Worm (Caenorhabditis elegans) whole organism, L4 larva: ENCODE data around the gene EEED8.18.
A peak's percentile ranks its signal among the peaks of the same experiment; 100 is the strongest.

ENCODE experiments used
- D1046.2 ChIP-seq: fragments of 200-800 bp; sonication (Bioruptor generic); IDR thresholded peaks from 2 replicates; pipeline ENCODE4 v1.3.6; 2022; ENCODE audit warnings: missing genetic modification characterization, missing compliant biosample characterization
- F10B5.3 ChIP-seq: sonication (generic microtip); optimal IDR thresholded peaks from 2 replicates; lab custom pipeline; 2016; ENCODE audit warnings: mild to moderate bottlenecking, missing genetic modification characterization, missing compliant biosample characterization
- F37D6.2 ChIP-seq: sonication (generic microtip); optimal IDR thresholded peaks from 2 replicates; lab custom pipeline; 2016; ENCODE audit warnings: mild to moderate bottlenecking, missing genetic modification characterization, missing compliant biosample characterization
- F44E2.7 ChIP-seq: fragments of 200-800 bp; sonication (Bioruptor generic); IDR thresholded peaks from 2 replicates; pipeline ENCODE4 v2.1.2; 2022; ENCODE audit warnings: missing genetic modification characterization, missing compliant biosample characterization
- F49E8.2 ChIP-seq: sonication (generic microtip); optimal IDR thresholded peaks from 2 replicates; lab custom pipeline; 2016; ENCODE audit warnings: missing compliant biosample characterization, mild to moderate bottlenecking, missing genetic modification characterization, borderline replicate concordance
- T26A8.4 ChIP-seq: fragments of 200-800 bp; sonication (Bioruptor generic); IDR thresholded peaks from 2 replicates; pipeline ENCODE4 v1.3.6; 2022; ENCODE audit warnings: missing genetic modification characterization, missing compliant biosample characterization
- Y105C5A.15 ChIP-seq: fragments of 200-800 bp; sonication (Bioruptor generic); IDR thresholded peaks from 2 replicates; pipeline ENCODE4 v1.3.6; 2022; ENCODE audit warnings: missing genetic modification characterization, missing compliant biosample characterization
- ZK337.2 ChIP-seq: fragments of 200-800 bp; sonication (Bioruptor generic); IDR thresholded peaks from 2 replicates; pipeline ENCODE4 v1.3.6; 2022; ENCODE audit warnings: missing genetic modification reagents, missing genetic modification characterization, missing compliant biosample characterization
- ZK546.5 ChIP-seq, 2 experiments: sonication (generic microtip); optimal IDR thresholded peaks; 2 replicates each; lab custom pipeline; 2017; ENCODE audit warnings: missing biosample characterization in 2 of 2, missing genetic modification characterization in 2 of 2
- attf-4 ChIP-seq: sonication (generic microtip); optimal IDR thresholded peaks from 3 replicates; lab custom pipeline; 2017; ENCODE audit warnings: missing biosample characterization, missing genetic modification characterization
- ceh-28 ChIP-seq: fragments of 150-350 bp; optimal IDR thresholded peaks from 2 replicates; lab custom pipeline; 2014; ENCODE audit warnings: missing biosample characterization, missing genetic modification reagents, missing genetic modification characterization
- ceh-44 ChIP-seq: fragments of 200-800 bp; sonication (Bioruptor generic); IDR thresholded peaks from 2 replicates; pipeline ENCODE4 v1.3.6; 2022; ENCODE audit warnings: missing genetic modification reagents, missing genetic modification characterization, missing compliant biosample characterization
- ceh-82 ChIP-seq: sonication (generic microtip); optimal IDR thresholded peaks from 2 replicates; lab custom pipeline; 2017; ENCODE audit warnings: missing biosample characterization, missing genetic modification characterization
- ctbp-1 ChIP-seq: fragments of 200-800 bp; sonication (Bioruptor generic); IDR thresholded peaks from 2 replicates; pipeline ENCODE4 v1.3.6; 2022; ENCODE audit warnings: missing genetic modification reagents, missing genetic modification characterization, missing compliant biosample characterization
- daf-12 ChIP-seq: fragments of 150-350 bp; optimal IDR thresholded peaks from 2 replicates; lab custom pipeline; 2014; ENCODE audit warnings: missing biosample characterization, missing genetic modification reagents, missing genetic modification characterization
- dmd-8 ChIP-seq: fragments of 200-800 bp; sonication (Bioruptor generic); IDR thresholded peaks from 2 replicates; pipeline ENCODE4 v1.3.6; 2022; ENCODE audit warnings: missing genetic modification characterization, missing compliant biosample characterization
- dve-1 ChIP-seq: sonication (generic microtip); optimal IDR thresholded peaks from 2 replicates; lab custom pipeline; 2017; ENCODE audit warnings: antibody characterized with exemption, mild to moderate bottlenecking, missing genetic modification characterization, missing compliant biosample characterization; ENCODE audit not compliant: insufficient read depth
- hlh-11 ChIP-seq: fragments of 200-800 bp; sonication (Bioruptor generic); optimal IDR thresholded peaks from 2 replicates; lab custom pipeline; 2018; ENCODE audit warnings: mild to moderate bottlenecking, missing genetic modification characterization, missing compliant biosample characterization
- hlh-30 ChIP-seq: sonication (generic microtip); optimal IDR thresholded peaks from 2 replicates; lab custom pipeline; 2017; ENCODE audit warnings: antibody characterized with exemption, mild to moderate bottlenecking, missing genetic modification characterization, missing compliant biosample characterization; ENCODE audit not compliant: insufficient read depth
- hmg-1.1 ChIP-seq: fragments of 200-800 bp; sonication (Bioruptor generic); IDR thresholded peaks from 2 replicates; pipeline ENCODE4 v1.3.6; 2022; ENCODE audit warnings: missing genetic modification reagents, missing genetic modification characterization, missing compliant biosample characterization
- jun-1 ChIP-seq: fragments of 150-350 bp; optimal IDR thresholded peaks from 2 replicates; lab custom pipeline; 2014; ENCODE audit warnings: missing biosample characterization, missing genetic modification reagents, missing genetic modification characterization
- lin-39 ChIP-seq: fragments of 150-350 bp; optimal IDR thresholded peaks from 2 replicates; lab custom pipeline; 2014; ENCODE audit warnings: missing biosample characterization, missing genetic modification reagents, missing genetic modification characterization
- lsy-2 ChIP-seq, 2 experiments: fragments of 150-350 bp in 1 of 2; sonication (generic microtip) in 1 of 2; optimal IDR thresholded peaks; 2 replicates each; lab custom pipeline; 2014 to 2017; ENCODE audit warnings: missing biosample characterization in 2 of 2, missing genetic modification characterization in 2 of 2
- madf-5 ChIP-seq, 2 experiments: fragments of 200-800 bp; sonication (Bioruptor generic); IDR thresholded peaks; 2 replicates each; pipeline ENCODE4 v1.3.6; 2022; ENCODE audit warnings: missing compliant biosample characterization in 2 of 2, missing genetic modification characterization in 2 of 2
- madf-9 ChIP-seq: fragments of 200-800 bp; sonication (Bioruptor generic); conservative IDR thresholded peaks from 2 replicates; pipeline ENCODE4 v1.3.6; 2022; ENCODE audit warnings: missing genetic modification reagents, missing genetic modification characterization, missing compliant biosample characterization
- nhr-10 ChIP-seq: fragments of 150-350 bp; optimal IDR thresholded peaks from 2 replicates; lab custom pipeline; 2014; ENCODE audit warnings: missing biosample characterization, missing genetic modification characterization
- nhr-11 ChIP-seq: fragments of 150-350 bp; optimal IDR thresholded peaks from 2 replicates; lab custom pipeline; 2014; ENCODE audit warnings: missing biosample characterization, missing genetic modification characterization
- nhr-111 ChIP-seq: fragments of 200-800 bp; sonication (Bioruptor generic); optimal IDR thresholded peaks from 2 replicates; lab custom pipeline; 2018; ENCODE audit warnings: mild to moderate bottlenecking, missing genetic modification characterization, missing compliant biosample characterization
- nhr-237 ChIP-seq: sonication (generic microtip); optimal IDR thresholded peaks from 2 replicates; lab custom pipeline; 2017; ENCODE audit warnings: missing biosample characterization, missing genetic modification characterization
- nhr-25 ChIP-seq: sonication (generic microtip); optimal IDR thresholded peaks from 2 replicates; lab custom pipeline; 2017; ENCODE audit warnings: missing genetic modification characterization, mild to moderate bottlenecking, missing compliant biosample characterization, antibody characterized with exemption, moderate library complexity, borderline replicate concordance; ENCODE audit not compliant: insufficient read depth
- nhr-28 ChIP-seq: fragments of 150-350 bp; optimal IDR thresholded peaks from 2 replicates; lab custom pipeline; 2014; ENCODE audit warnings: missing biosample characterization, missing genetic modification characterization
- nhr-42 ChIP-seq: fragments of 200-800 bp; sonication (Bioruptor generic); IDR thresholded peaks from 2 replicates; pipeline ENCODE4 v1.3.6; 2022; ENCODE audit warnings: missing genetic modification characterization, missing compliant biosample characterization
- nhr-48 ChIP-seq: sonication (generic microtip); optimal IDR thresholded peaks from 2 replicates; lab custom pipeline; 2016; ENCODE audit warnings: mild to moderate bottlenecking, missing genetic modification characterization, missing compliant biosample characterization
- nhr-6 ChIP-seq: fragments of 150-350 bp; optimal IDR thresholded peaks from 2 replicates; lab custom pipeline; 2014; ENCODE audit warnings: missing biosample characterization, missing genetic modification characterization
- nhr-77 ChIP-seq: fragments of 150-350 bp; optimal IDR thresholded peaks from 2 replicates; lab custom pipeline; 2014; ENCODE audit warnings: missing biosample characterization, missing genetic modification characterization
- pqm-1 ChIP-seq: sonication (generic microtip); optimal IDR thresholded peaks from 2 replicates; lab custom pipeline; 2017; ENCODE audit warnings: missing biosample characterization, missing genetic modification characterization
- saeg-2 ChIP-seq: fragments of 200-800 bp; sonication (Bioruptor generic); IDR thresholded peaks from 2 replicates; pipeline ENCODE4 v1.3.6; 2022; ENCODE audit warnings: missing genetic modification reagents, missing genetic modification characterization, missing compliant biosample characterization
- set-16 ChIP-seq: fragments of 200-800 bp; sonication (Bioruptor generic); IDR thresholded peaks from 2 replicates; pipeline ENCODE4 v1.3.6; 2022; ENCODE audit warnings: missing genetic modification reagents, missing genetic modification characterization, missing compliant biosample characterization
- skn-1 ChIP-seq: fragments of 150-350 bp; optimal IDR thresholded peaks from 2 replicates; lab custom pipeline; 2014; ENCODE audit warnings: missing biosample characterization, missing genetic modification characterization
- snpc-4 ChIP-seq: fragments of 150-350 bp; optimal IDR thresholded peaks from 2 replicates; lab custom pipeline; 2014; ENCODE audit warnings: missing biosample characterization, missing genetic modification characterization
- spr-1 ChIP-seq: sonication (generic microtip); optimal IDR thresholded peaks from 2 replicates; lab custom pipeline; 2016; ENCODE audit warnings: mild to moderate bottlenecking, missing genetic modification characterization, missing compliant biosample characterization
- spr-3 ChIP-seq: fragments of 200-800 bp; sonication (Bioruptor generic); optimal IDR thresholded peaks from 2 replicates; lab custom pipeline; 2018; ENCODE audit warnings: mild to moderate bottlenecking, missing genetic modification characterization, missing compliant biosample characterization
- tra-1 ChIP-seq: fragments of 200-800 bp; sonication (Bioruptor generic); IDR thresholded peaks from 2 replicates; pipeline ENCODE4 v1.3.6; 2022; ENCODE audit warnings: missing genetic modification reagents, missing genetic modification characterization, missing compliant biosample characterization
- unc-39 ChIP-seq: sonication (generic microtip); optimal IDR thresholded peaks from 2 replicates; lab custom pipeline; 2017; ENCODE audit warnings: missing biosample characterization, missing genetic modification characterization
- unc-62 ChIP-seq, 3 experiments: fragments of 150-350 bp in 1 of 3; sonication (generic microtip); optimal IDR thresholded peaks in 2 of 3; peaks in 1 of 3; 1 replicate in 1 of 3; 2 replicates in 2 of 3; lab custom pipeline; 2014 to 2017; ENCODE audit warnings: missing biosample characterization in 3 of 3, missing genetic modification characterization in 3 of 3, missing genetic modification reagents in 3 of 3, missing genotype in 1 of 3
- zag-1 ChIP-seq: fragments of 150-350 bp; optimal IDR thresholded peaks from 2 replicates; lab custom pipeline; 2014; ENCODE audit warnings: missing biosample characterization, missing genetic modification characterization
- zip-2 ChIP-seq: fragments of 150-350 bp; optimal IDR thresholded peaks from 2 replicates; lab custom pipeline; 2014; ENCODE audit warnings: missing biosample characterization, missing genetic modification characterization
- ztf-11 ChIP-seq: fragments of 150-350 bp; optimal IDR thresholded peaks from 2 replicates; lab custom pipeline; 2014; ENCODE audit warnings: missing biosample characterization, missing genetic modification characterization

Gene EEED8.18

DNA sequence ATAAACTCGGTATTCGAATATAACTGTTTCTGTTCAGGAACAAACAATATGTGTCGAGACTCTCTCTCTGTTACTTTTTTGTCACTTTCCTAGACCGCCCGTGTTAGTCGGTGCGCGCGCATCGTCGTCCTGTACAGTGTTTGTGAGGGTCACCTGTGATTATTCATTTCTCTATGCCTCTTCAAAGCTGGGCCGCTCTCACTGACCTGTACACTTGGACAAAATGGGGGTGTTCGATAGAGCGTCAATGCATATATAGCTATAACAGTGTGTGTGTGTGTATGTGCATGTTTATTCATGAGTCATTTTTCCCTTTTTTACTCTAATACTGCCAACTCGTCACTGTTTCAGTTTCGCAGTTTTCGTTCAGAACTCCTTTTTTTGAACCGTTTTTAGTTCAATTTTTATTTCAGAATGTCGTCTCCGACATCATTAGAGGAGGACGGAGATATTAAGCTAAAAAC lies 32.8 kb downstream of the EEED8.18 start, which contains the start of gene pkc-3 (continued):
- TF ChIP-seq T26A8.4 = peak; percentile 78
- TF ChIP-seq ceh-82 (tag; lab: Kevin White, UChicago) = no peak
- peak; percentile 36; the same call in 1 of the 2 replicates for TF ChIP-seq nhr-42 (GFP tag; lab: Robert Waterston, UW)
- TF ChIP-seq spr-3 (GFP tag; lab: Kevin White, UChicago) = peak; percentile 42
- TF ChIP-seq madf-9 (GFP tag; lab: Robert Waterston, UW) = peak; percentile 35; the same call in 1 of the 2 replicates
- TF ChIP-seq ZK546.5 (tag; optimal IDR thresholded peaks at IDR 0.05; lab: Kevin White, UChicago) = no peak
- no peak for TF ChIP-seq nhr-48 (tag; lab: Kevin White, UChicago)
- peak; percentile 47 for TF ChIP-seq nhr-11
- peak; percentile 71 for TF ChIP-seq pqm-1 (tag; lab: Kevin White, UChicago)
- TF ChIP-seq ztf-11 (tag; lab: Kevin White, UChicago) = no peak
- TF ChIP-seq zip-2 (tag; lab: Kevin White, UChicago) = no peak
- no peak for TF ChIP-seq F49E8.2 (tag; lab: Kevin White, UChicago)
- no peak for TF ChIP-seq ctbp-1 (GFP tag; lab: Robert Waterston, UW)
- no peak for TF ChIP-seq lin-39 (tag; lab: Kevin White, UChicago)
- no peak for TF ChIP-seq tra-1 (GFP tag; lab: Robert Waterston, UW)
- peak; percentile 93 for TF ChIP-seq nhr-28 (tag; lab: Kevin White, UChicago)
- no peak for TF ChIP-seq F10B5.3
- peak; percentile 83 for TF ChIP-seq hlh-30
- no peak for TF ChIP-seq unc-39 (tag; lab: Kevin White, UChicago)
- no peak for TF ChIP-seq madf-5 (GFP tag; IDR thresholded peaks at IDR 0.05; lab: Robert Waterston, UW)
- TF ChIP-seq jun-1 = peak; percentile 40
- peak; percentile 95 for TF ChIP-seq nhr-25
- TF ChIP-seq nhr-237 (tag; lab: Kevin White, UChicago) = no peak
- no peak for TF ChIP-seq skn-1 (tag; lab: Kevin White, UChicago)
- no peak for TF ChIP-seq ceh-28 (tag; lab: Kevin White, UChicago)
- TF ChIP-seq nhr-6 (tag; lab: Kevin White, UChicago) = peak; percentile 93
- TF ChIP-seq D1046.2 = no peak
- no peak for TF ChIP-seq F37D6.2 (tag; lab: Kevin White, UChicago)
- TF ChIP-seq hlh-11 = peak; percentile 93
- TF ChIP-seq ceh-44 (GFP tag; lab: Robert Waterston, UW) = no peak
- no peak for TF ChIP-seq attf-4
- no peak for TF ChIP-seq zag-1 (tag; lab: Kevin White, UChicago)

- no peak for TF ChIP-seq Y105C5A.15 (GFP tag; lab: Robert Waterston, UW)
- no peak for TF ChIP-seq snpc-4 (tag; lab: Kevin White, UChicago)
- TF ChIP-seq madf-9 (GFP tag; lab: Robert Waterston, UW) = no peak
- no peak for TF ChIP-seq set-16 (GFP tag; lab: Robert Waterston, UW)
- no peak for TF ChIP-seq ZK337.2
- peak; percentile 50 for TF ChIP-seq hlh-30
- peak; percentile 1 for TF ChIP-seq hlh-11
- TF ChIP-seq nhr-77 (tag; lab: Kevin White, UChicago) = no peak
- TF ChIP-seq dmd-8 = no peak
- no peak for TF ChIP-seq nhr-11
- no peak for TF ChIP-seq F44E2.7 (GFP tag; lab: Robert Waterston, UW)
- TF ChIP-seq skn-1 (tag; lab: Kevin White, UChicago) = no peak
- no peak for TF ChIP-seq dve-1 (tag; lab: Kevin White, UChicago)
- TF ChIP-seq hmg-1.1 (GFP tag; lab: Robert Waterston, UW) = no peak
- no peak for TF ChIP-seq F49E8.2 (tag; lab: Kevin White, UChicago)
- peak in 1 of 2 experiments; percentile 11 for TF ChIP-seq lsy-2 (tag; optimal IDR thresholded peaks at IDR 0.05; lab: Kevin White, UChicago)
- TF ChIP-seq daf-12 (tag; lab: Kevin White, UChicago) = no peak
- TF ChIP-seq zip-2 (tag; lab: Kevin White, UChicago) = no peak
- no peak for TF ChIP-seq nhr-10
- TF ChIP-seq saeg-2 (GFP tag; lab: Robert Waterston, UW) = no peak
- TF ChIP-seq spr-1 (tag; lab: Kevin White, UChicago) = no peak
- peak; percentile 44 for TF ChIP-seq nhr-28 (tag; lab: Kevin White, UChicago)
- TF ChIP-seq unc-62 (GFP tag; optimal IDR thresholded peaks at IDR 0.05 in 1 of 2; lab: Kevin White, UChicago) = peak in 1 of 2 experiments; percentile 49
- TF ChIP-seq unc-62 (tag; optimal IDR thresholded peaks at IDR 0.05; lab: Kevin White, UChicago) = no peak
- no peak for TF ChIP-seq nhr-111 (GFP tag; lab: Kevin White, UChicago)
- no peak for TF ChIP-seq madf-5 (GFP tag; IDR thresholded peaks at IDR 0.05; lab: Robert Waterston, UW)
Observed at ce11 chrII:5378239-5378521, 34.2 kb downstream of the EEED8.18 start.
